Fruit fly (Drosophila melanogaster): ENCODE measurements around the gene CG3744.

Gene CG3744

DNA sequence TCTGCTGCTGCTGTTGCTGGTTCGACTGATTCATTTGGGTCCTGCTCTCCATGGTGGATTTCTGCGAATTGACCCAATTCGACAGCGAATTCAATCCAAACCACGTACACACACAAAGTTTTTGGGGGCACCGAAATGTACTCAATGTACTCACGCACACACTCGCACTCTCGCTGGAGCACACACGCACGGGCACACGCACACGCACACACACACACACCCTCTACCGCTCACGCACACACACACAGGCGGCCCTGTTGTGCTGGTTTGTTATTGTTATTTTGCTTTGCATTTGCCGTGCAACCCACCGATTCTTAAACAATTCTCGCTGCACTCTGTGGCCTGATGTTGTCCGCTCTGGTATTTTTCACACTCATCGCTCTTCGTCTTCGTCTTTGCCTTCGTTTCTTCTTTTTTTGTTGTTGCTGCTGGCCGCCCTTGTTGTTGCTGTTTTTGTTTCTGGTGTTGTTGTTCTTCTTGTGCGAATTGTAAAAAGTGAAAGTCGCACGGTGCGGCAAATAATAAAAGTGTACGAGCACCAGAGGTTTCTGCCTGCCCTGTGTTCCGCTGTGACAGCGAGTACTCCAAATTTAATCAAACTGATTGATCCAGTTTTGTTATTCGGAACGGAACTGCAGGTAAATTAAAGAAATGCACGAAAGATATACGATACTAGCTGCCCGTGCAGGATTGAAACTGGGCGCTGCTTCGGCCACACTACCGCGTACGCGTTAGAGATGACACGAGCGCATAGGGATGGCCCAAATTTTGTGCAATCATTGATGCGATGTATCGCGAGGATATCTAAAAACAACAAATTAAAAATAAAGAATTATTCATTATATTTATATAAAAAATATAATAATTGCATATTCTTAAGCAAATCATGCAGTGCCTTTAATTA is at the start of gene CG3744:
CG3744 (minus strand) TSS at position 716 of the 904 bp plus-strand sequence.
- TF ChIP-seq Ets96B (tag; optimal IDR thresholded peaks at IDR 0.05) = peak; percentile 73
- peak; percentile 62 for TF ChIP-seq Sox14 (GFP tag; optimal IDR thresholded peaks at IDR 0.05)
- TF ChIP-seq topi (GFP tag; optimal IDR thresholded peaks at IDR 0.05) = peak; percentile 64
- TF ChIP-seq dac (GFP tag; optimal IDR thresholded peaks at IDR 0.05) = peak; percentile 79
- peak; percentile 71 for TF ChIP-seq dsx (GFP tag; optimal IDR thresholded peaks at IDR 0.05; ENCODE audit: poor library complexity, severe bottlenecking)
- TF ChIP-seq Eip75B (GFP tag; optimal IDR thresholded peaks at IDR 0.05) = peak; percentile 55
- TF ChIP-seq fd59A (GFP tag; optimal IDR thresholded peaks at IDR 0.05) = peak; percentile 31
- no peak for TF ChIP-seq CG10631 (GFP tag; optimal IDR thresholded peaks at IDR 0.05)
- peak; percentile 73 for TF ChIP-seq CG15336 (GFP tag; IDR thresholded peaks at IDR 0.05)
- TF ChIP-seq Sox15 (GFP tag; optimal IDR thresholded peaks at IDR 0.05) = peak; percentile 58
- TF ChIP-seq CG9139 (GFP tag; optimal IDR thresholded peaks at IDR 0.05) = peak; percentile 17
- TF ChIP-seq Met (GFP tag; optimal IDR thresholded peaks at IDR 0.05) = no peak
- peak; percentile 35 for TF ChIP-seq Sox102F (GFP tag; optimal IDR thresholded peaks at IDR 0.05)
- peak; percentile 84 for TF ChIP-seq CG3032 (tag; optimal IDR thresholded peaks at IDR 0.05)
- peak; percentile 66 for TF ChIP-seq CG11902 (GFP tag; optimal IDR thresholded peaks at IDR 0.05)
- TF ChIP-seq CG31627 (GFP tag; optimal IDR thresholded peaks at IDR 0.05) = peak; percentile 77
- peak; percentile 82 for TF ChIP-seq OdsH (GFP tag; optimal IDR thresholded peaks at IDR 0.05)
- TF ChIP-seq cyc (GFP tag; optimal IDR thresholded peaks at IDR 0.05) = peak; percentile 81
- peak; percentile 66 for TF ChIP-seq Ets21C (GFP tag; optimal IDR thresholded peaks at IDR 0.05)
- peak; percentile 5 for TF ChIP-seq CG16779 (tag; optimal IDR thresholded peaks at IDR 0.05)
- TF ChIP-seq ss (GFP tag; optimal IDR thresholded peaks at IDR 0.05) = peak in 1 of 2 experiments; percentile 70
- peak; percentile 94 for TF ChIP-seq eg (GFP tag; IDR thresholded peaks at IDR 0.05)
- TF ChIP-seq Eip78C (GFP tag) = peak; percentile 86
- TF ChIP-seq salr (GFP tag; optimal IDR thresholded peaks at IDR 0.05) = peak in 1 of 2 experiments; percentile 70
- peak; percentile 89 for TF ChIP-seq CG6163 (GFP tag; IDR thresholded peaks at IDR 0.05)
- peak; percentile 38 for TF ChIP-seq CG11762 (GFP tag; optimal IDR thresholded peaks at IDR 0.05; ENCODE audit: insufficient read depth)
- no peak for TF ChIP-seq pdm3 (GFP tag; optimal IDR thresholded peaks at IDR 0.05)
- TF ChIP-seq fkh (GFP tag; optimal IDR thresholded peaks at IDR 0.05) = no peak
- TF ChIP-seq vri (GFP tag; optimal IDR thresholded peaks at IDR 0.05) = no peak
- peak; percentile 86 for TF ChIP-seq Gug (GFP tag; IDR thresholded peaks at IDR 0.05)
- peak; percentile 99 for TF ChIP-seq Blimp-1 (GFP tag; optimal IDR thresholded peaks at IDR 0.05)
- peak; percentile 74 for TF ChIP-seq Hr4 (GFP tag; optimal IDR thresholded peaks at IDR 0.05)
- TF ChIP-seq Lpt (GFP tag; optimal IDR thresholded peaks at IDR 0.05) = peak; percentile 13
- TF ChIP-seq lz (GFP tag; optimal IDR thresholded peaks at IDR 0.05) = peak; percentile 74
- no peak for TF ChIP-seq CG8319 (GFP tag; optimal IDR thresholded peaks at IDR 0.05)
- peak; percentile 68 for TF ChIP-seq CG7368 (GFP tag; optimal IDR thresholded peaks at IDR 0.05)
- TF ChIP-seq CG11294 (GFP tag; IDR thresholded peaks at IDR 0.05) = peak; percentile 85
- peak; percentile 85 for TF ChIP-seq CG32006 (GFP tag; optimal IDR thresholded peaks at IDR 0.05)
- TF ChIP-seq CG10669 (GFP tag; optimal IDR thresholded peaks at IDR 0.05) = no peak
- TF ChIP-seq CG4318 (GFP tag; optimal IDR thresholded peaks at IDR 0.05) = no peak
- TF ChIP-seq CG3919 (GFP tag; optimal IDR thresholded peaks at IDR 0.05) = peak; percentile 88
- TF ChIP-seq fd85E (GFP tag; optimal IDR thresholded peaks at IDR 0.05) = no peak
- peak; percentile 81 for TF ChIP-seq Eip93F (GFP tag; optimal IDR thresholded peaks at IDR 0.05)
- TF ChIP-seq CG6792 (GFP tag; optimal IDR thresholded peaks at IDR 0.05) = peak; percentile 62
- TF ChIP-seq achi (GFP tag; optimal IDR thresholded peaks at IDR 0.05) = peak; percentile 81
- TF ChIP-seq Hr38 (GFP tag; optimal IDR thresholded peaks at IDR 0.05) = no peak
- peak; percentile 60 for TF ChIP-seq CG34406 (GFP tag; optimal IDR thresholded peaks at IDR 0.05)
- peak; percentile 47 for TF ChIP-seq CG6808 (GFP tag; optimal IDR thresholded peaks at IDR 0.05)
- TF ChIP-seq CG6854 (GFP tag; optimal IDR thresholded peaks at IDR 0.05) = peak; percentile 45
- peak; percentile 74 for TF ChIP-seq Hr39 (GFP tag; optimal IDR thresholded peaks at IDR 0.05)

Data from whole organism, prepupa.